Fruit fly (Drosophila melanogaster) whole organism, prepupa: Measurements from ENCODE around the gene CG42266.

Source experiments
- CG16779 ChIP-seq: fragments of 200-800 bp; sonication (Bioruptor generic); optimal IDR thresholded peaks from 3 replicates; lab custom pipeline; 2017; ENCODE audit warnings: missing biosample characterization, mild to moderate bottlenecking, missing genetic modification characterization
- Gug ChIP-seq: fragments of 200-800 bp; sonication (Bioruptor generic); IDR thresholded peaks from 2 replicates; pipeline ENCODE4 v1.3.6; 2022; ENCODE audit warnings: missing biosample characterization, missing genetic modification characterization
- salr ChIP-seq, 2 experiments: fragments of 200-800 bp; sonication (Bioruptor generic); optimal IDR thresholded peaks; 3 replicates each; lab custom pipeline; 2016 to 2018; ENCODE audit warnings: missing biosample characterization in 2 of 2, missing genetic modification characterization in 2 of 2, mild to moderate bottlenecking in 1 of 2

dm6 chr2L:16323544-16323943 lies 16.6 kb downstream of the CG42266 start:
- no peak for TF ChIP-seq CG16779 (tag; lab: Kevin White, UChicago)
- TF ChIP-seq Gug (GFP tag; lab: Robert Waterston, UW), result no peak
- TF ChIP-seq salr (GFP tag; optimal IDR thresholded peaks at IDR 0.05; lab: Kevin White, UChicago), result no peak
